Worm (Caenorhabditis elegans): ENCODE measurements around the gene F47E1.1.

ce11 chrX:9028909-9029520 is 48.0 kb upstream of the F47E1.1 start, which contains the start of gene snf-12:
- TF ChIP-seq T22C8.4 (GFP tag; IDR thresholded peaks at IDR 0.05): no peak
- no peak for TF ChIP-seq cog-1 (tag; optimal IDR thresholded peaks at IDR 0.05)
- no peak for TF ChIP-seq tab-1 (GFP tag; IDR thresholded peaks at IDR 0.05)
- no peak for TF ChIP-seq ztf-23 (GFP tag; IDR thresholded peaks at IDR 0.05)
- no peak for TF ChIP-seq flt-1 (GFP tag; IDR thresholded peaks at IDR 0.05)
- no peak for TF ChIP-seq ztf-29 (GFP tag; IDR thresholded peaks at IDR 0.05)
- TF ChIP-seq klf-2 (GFP tag; conservative IDR thresholded peaks at IDR 0.05): no peak
- TF ChIP-seq med-1 (GFP tag; optimal IDR thresholded peaks at IDR 0.05; ENCODE audit: insufficient read depth): no peak
- TF ChIP-seq ref-1 (GFP tag; conservative IDR thresholded peaks at IDR 0.05): no peak

All from whole organism, midembryonic.